Worm (Caenorhabditis elegans) whole organism, L3 larva: Measurements from ENCODE around the gene pms-2.
A peak's percentile ranks its signal among the peaks of the same experiment; 100 is the strongest.

Experiments
- aly-2 ChIP-seq: fragments of 150-350 bp; optimal IDR thresholded peaks from 2 replicates; lab custom pipeline; 2014; ENCODE audit warnings: missing biosample characterization, missing genetic modification characterization
- ama-1 ChIP-seq: fragments of 150-350 bp; optimal IDR thresholded peaks from 2 replicates; lab custom pipeline; 2018
- elt-1 ChIP-seq: fragments of 150-350 bp; optimal IDR thresholded peaks from 2 replicates; lab custom pipeline; 2014; ENCODE audit warnings: missing biosample characterization, missing genetic modification characterization
- lin-39 ChIP-seq: fragments of 150-350 bp; optimal IDR thresholded peaks from 2 replicates; lab custom pipeline; 2018; ENCODE audit warnings: missing biosample characterization, missing genetic modification reagents, missing genetic modification characterization
- mdl-1 ChIP-seq: fragments of 150-350 bp; optimal IDR thresholded peaks from 2 replicates; lab custom pipeline; 2014; ENCODE audit warnings: missing biosample characterization, missing genetic modification characterization
- nfya-1 ChIP-seq: sonication (generic microtip); optimal IDR thresholded peaks from 2 replicates; lab custom pipeline; 2017; ENCODE audit warnings: missing genetic modification characterization, mild to moderate bottlenecking, missing compliant biosample characterization, antibody characterized with exemption, moderate library complexity; ENCODE audit not compliant: insufficient read depth
- nhr-11 ChIP-seq: fragments of 150-350 bp; optimal IDR thresholded peaks from 2 replicates; lab custom pipeline; 2014; ENCODE audit warnings: missing biosample characterization, missing genetic modification characterization
- nhr-12 ChIP-seq: fragments of 150-350 bp; optimal IDR thresholded peaks from 2 replicates; lab custom pipeline; 2014; ENCODE audit warnings: missing biosample characterization, missing genetic modification characterization
- nhr-25 ChIP-seq: sonication (generic microtip); optimal IDR thresholded peaks from 2 replicates; lab custom pipeline; 2017; ENCODE audit warnings: missing biosample characterization, missing genetic modification characterization
- nhr-28 ChIP-seq: fragments of 150-350 bp; optimal IDR thresholded peaks from 2 replicates; lab custom pipeline; 2014; ENCODE audit warnings: missing biosample characterization, missing genetic modification characterization
- nhr-76 ChIP-seq: fragments of 150-350 bp; sonication (generic microtip); optimal IDR thresholded peaks from 5 replicates; lab custom pipeline; 2014; ENCODE audit warnings: missing biosample characterization, missing genetic modification characterization
- nhr-77 ChIP-seq: fragments of 150-350 bp; optimal IDR thresholded peaks from 2 replicates; lab custom pipeline; 2014; ENCODE audit warnings: missing biosample characterization, missing genetic modification characterization
- pha-4 ChIP-seq: fragments of 150-350 bp; optimal IDR thresholded peaks from 2 replicates; lab custom pipeline; 2014; ENCODE audit warnings: missing biosample characterization, missing genetic modification reagents, missing genetic modification characterization
- snpc-4 ChIP-seq: fragments of 150-350 bp; optimal IDR thresholded peaks from 2 replicates; lab custom pipeline; 2014; ENCODE audit warnings: missing biosample characterization, missing genetic modification characterization

DNA sequence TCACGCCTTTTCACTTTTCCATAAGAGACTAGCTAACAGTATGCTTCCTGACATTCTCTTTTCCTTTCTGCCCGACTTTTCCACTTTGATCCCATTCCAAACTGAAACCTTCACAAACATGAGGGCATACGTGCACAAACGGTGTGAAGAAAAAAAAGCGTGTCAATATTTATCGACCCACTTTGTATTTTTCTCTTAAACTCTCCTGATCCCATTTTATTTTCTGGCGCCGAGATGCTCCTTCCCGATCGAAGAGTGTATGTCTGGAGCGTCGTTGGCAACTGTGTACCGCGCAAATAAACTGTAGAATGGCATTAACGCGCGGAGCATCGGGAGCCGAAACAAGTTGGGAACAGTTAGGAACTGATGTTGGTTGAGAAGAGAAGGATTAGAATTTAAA is 40.9 kb downstream of the pms-2 start:
- TF ChIP-seq lin-39 (tag; lab: Kevin White, UChicago) (no peak), snpc-4 (tag; lab: Kevin White, UChicago) (no peak), nhr-25 (no peak), nhr-12 (no peak), pha-4 (tag; lab: Kevin White, UChicago) (peak; percentile 99), ama-1 (lab: Kevin White, UChicago) (no peak), nhr-76 (tag; lab: Kevin White, UChicago) (no peak), elt-1 (tag; lab: Kevin White, UChicago) (no peak), nhr-77 (tag; lab: Kevin White, UChicago) (no peak), nhr-11 (no peak), nfya-1 (tag; lab: Kevin White, UChicago) (no peak), mdl-1 (tag; lab: Kevin White, UChicago) (no peak), aly-2 (tag; lab: Kevin White, UChicago) (no peak), nhr-28 (tag; lab: Kevin White, UChicago) (no peak)
